Fruit fly (Drosophila melanogaster) whole organism, prepupa: ENCODE results near the gene PMCA.

Source experiments
- CG10631 ChIP-seq: fragments of 200-800 bp; sonication (Bioruptor generic); optimal IDR thresholded peaks from 2 replicates; lab custom pipeline; 2016; ENCODE audit warnings: missing biosample characterization, missing genetic modification characterization
- CG10669 ChIP-seq: fragments of 200-800 bp; sonication (Bioruptor generic); optimal IDR thresholded peaks from 3 replicates; lab custom pipeline; 2018; ENCODE audit warnings: missing biosample characterization, mild to moderate bottlenecking, missing genetic modification characterization, moderate library complexity
- CG11902 ChIP-seq: fragments of 200-800 bp; sonication (Bioruptor generic); optimal IDR thresholded peaks from 3 replicates; lab custom pipeline; 2016; ENCODE audit warnings: missing biosample characterization, missing genetic modification characterization
- CG16779 ChIP-seq: fragments of 200-800 bp; sonication (Bioruptor generic); optimal IDR thresholded peaks from 3 replicates; lab custom pipeline; 2017; ENCODE audit warnings: missing biosample characterization, mild to moderate bottlenecking, missing genetic modification characterization
- CG31627 ChIP-seq: fragments of 200-800 bp; sonication (Bioruptor generic); optimal IDR thresholded peaks from 3 replicates; lab custom pipeline; 2016; ENCODE audit warnings: missing biosample characterization, missing genetic modification characterization
- CG32006 ChIP-seq: fragments of 200-800 bp; sonication (Bioruptor generic); optimal IDR thresholded peaks from 3 replicates; lab custom pipeline; 2017; ENCODE audit warnings: missing biosample characterization, mild to moderate bottlenecking, missing genetic modification characterization
- CG34406 ChIP-seq: fragments of 200-800 bp; sonication (Bioruptor generic); optimal IDR thresholded peaks from 3 replicates; lab custom pipeline; 2016; ENCODE audit warnings: missing biosample characterization, missing genetic modification characterization
- CG6792 ChIP-seq: fragments of 200-800 bp; sonication (Bioruptor generic); optimal IDR thresholded peaks from 3 replicates; lab custom pipeline; 2016; ENCODE audit warnings: missing biosample characterization, missing genetic modification characterization
- CG8319 ChIP-seq: fragments of 200-800 bp; sonication (Bioruptor generic); optimal IDR thresholded peaks from 3 replicates; lab custom pipeline; 2016; ENCODE audit warnings: missing biosample characterization, missing genetic modification characterization
- Hr39 ChIP-seq: fragments of 200-800 bp; sonication (Bioruptor generic); optimal IDR thresholded peaks from 2 replicates; lab custom pipeline; 2016; ENCODE audit warnings: missing biosample characterization, missing genetic modification characterization
- Sox102F ChIP-seq: fragments of 200-800 bp; sonication (Bioruptor generic); optimal IDR thresholded peaks from 2 replicates; lab custom pipeline; 2016; ENCODE audit warnings: missing biosample characterization, mild to moderate bottlenecking, missing genetic modification characterization
- Sox14 ChIP-seq: fragments of 200-800 bp; sonication (Bioruptor generic); optimal IDR thresholded peaks from 3 replicates; lab custom pipeline; 2016; ENCODE audit warnings: missing biosample characterization, missing genetic modification characterization
- cyc ChIP-seq: fragments of 200-800 bp; sonication (Bioruptor generic); optimal IDR thresholded peaks from 3 replicates; lab custom pipeline; 2016; ENCODE audit warnings: missing biosample characterization, missing genetic modification characterization
- net ChIP-seq: fragments of 200-800 bp; sonication (Bioruptor generic); optimal IDR thresholded peaks from 3 replicates; lab custom pipeline; 2016; ENCODE audit warnings: missing biosample characterization, missing genetic modification characterization

DNA sequence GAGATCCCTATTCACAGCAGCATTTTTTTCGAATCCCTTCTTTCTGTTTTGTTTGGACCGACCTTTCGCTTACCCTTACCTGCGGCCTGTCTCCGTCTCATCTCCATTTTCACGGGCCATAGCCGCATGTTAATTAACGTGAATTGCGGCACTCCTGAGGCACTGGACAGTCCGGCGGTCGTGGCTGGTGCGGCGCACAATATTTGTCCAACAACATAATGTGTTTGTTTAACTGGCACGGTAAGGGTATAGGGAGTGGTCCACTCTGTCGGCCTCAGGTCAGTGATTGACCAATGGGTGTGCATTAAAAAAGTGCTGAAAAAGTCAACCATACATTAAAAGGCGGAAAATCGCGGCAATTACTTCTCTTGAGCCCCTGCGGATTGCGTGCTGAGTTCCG is 47.6 kb upstream of the PMCA start:
- TF ChIP-seq Hr39 (GFP tag; lab: Kevin White, UChicago), result no peak
- TF ChIP-seq CG16779 (tag; lab: Kevin White, UChicago), result no peak
- TF ChIP-seq net (GFP tag; lab: Kevin White, UChicago), result no peak
- TF ChIP-seq CG31627, result no peak
- no peak for TF ChIP-seq CG8319 (GFP tag; lab: Kevin White, UChicago)
- no peak for TF ChIP-seq Sox14 (GFP tag; lab: Kevin White, UChicago)
- no peak for TF ChIP-seq CG6792 (GFP tag; lab: Kevin White, UChicago)
- no peak for TF ChIP-seq CG10631
- no peak for TF ChIP-seq CG11902 (GFP tag; lab: Kevin White, UChicago)
- TF ChIP-seq CG34406 (GFP tag; lab: Kevin White, UChicago), result no peak
- no peak for TF ChIP-seq CG10669 (GFP tag; lab: Kevin White, UChicago)
- no peak for TF ChIP-seq CG32006 (GFP tag; lab: Kevin White, UChicago)
- no peak for TF ChIP-seq Sox102F
- no peak for TF ChIP-seq cyc
